Fruit fly (Drosophila melanogaster) whole organism, embryonic: Measurements from ENCODE around the gene CG10804.
A peak's percentile ranks its signal among the peaks of the same experiment; 100 is the strongest.

Source experiments
- Bgb ChIP-seq: fragments of 200-800 bp; sonication (Bioruptor generic); IDR thresholded peaks from 2 replicates; pipeline ENCODE4 v1.3.6; 2022; ENCODE audit warnings: missing biosample characterization, missing genetic modification characterization; ENCODE audit not compliant: partially characterized antibody
- CG10267 ChIP-seq: fragments of 200-800 bp; sonication (Bioruptor generic); optimal IDR thresholded peaks from 2 replicates; lab custom pipeline; 2018; ENCODE audit warnings: missing biosample characterization, mild to moderate bottlenecking, missing genetic modification characterization, moderate library complexity
- CG10431 ChIP-seq: fragments of 200-800 bp; sonication (Bioruptor generic); optimal IDR thresholded peaks from 3 replicates; lab custom pipeline; 2018; ENCODE audit warnings: missing biosample characterization, mild to moderate bottlenecking, missing genetic modification characterization
- CG11456 ChIP-seq: fragments of 200-800 bp; sonication (Bioruptor generic); IDR thresholded peaks from 3 replicates; pipeline ENCODE4 v1.3.6; 2022; ENCODE audit warnings: missing biosample characterization, missing genetic modification characterization
- CG11504 ChIP-seq: fragments of 200-800 bp; sonication (Bioruptor generic); optimal IDR thresholded peaks from 3 replicates; lab custom pipeline; 2019; ENCODE audit warnings: missing biosample characterization, mild to moderate bottlenecking, missing genetic modification characterization, moderate library complexity
- CG13123 ChIP-seq: fragments of 200-800 bp; sonication (Bioruptor generic); optimal IDR thresholded peaks from 2 replicates; lab custom pipeline; 2016; ENCODE audit warnings: missing biosample characterization, missing genetic modification characterization
- CG15011 ChIP-seq: fragments of 200-800 bp; sonication (Bioruptor generic); optimal IDR thresholded peaks from 3 replicates; lab custom pipeline; 2018; ENCODE audit warnings: missing biosample characterization, mild to moderate bottlenecking, missing genetic modification characterization
- CG1832 ChIP-seq: fragments of 200-800 bp; sonication (Bioruptor generic); optimal IDR thresholded peaks from 2 replicates; lab custom pipeline; 2017; ENCODE audit warnings: missing biosample characterization, mild to moderate bottlenecking, missing genetic modification characterization, inconsistent platforms
- CG2120 ChIP-seq: fragments of 200-800 bp; sonication (Bioruptor generic); optimal IDR thresholded peaks from 3 replicates; lab custom pipeline; 2016; ENCODE audit warnings: missing biosample characterization, missing genetic modification characterization
- CG2202 ChIP-seq: fragments of 200-800 bp; sonication (Bioruptor generic); optimal IDR thresholded peaks from 2 replicates; lab custom pipeline; 2018; ENCODE audit warnings: missing biosample characterization, mild to moderate bottlenecking, missing genetic modification characterization
- CG2875 ChIP-seq: fragments of 200-800 bp; sonication (Bioruptor generic); optimal IDR thresholded peaks from 2 replicates; lab custom pipeline; 2017; ENCODE audit warnings: missing biosample characterization, mild to moderate bottlenecking, missing genetic modification characterization, missing genetic modification reagents
- CG30431 ChIP-seq: fragments of 200-800 bp; sonication (Bioruptor generic); optimal IDR thresholded peaks from 2 replicates; lab custom pipeline; 2017; ENCODE audit warnings: missing biosample characterization, missing genetic modification characterization
- CG4360 ChIP-seq: fragments of 200-800 bp; sonication (Bioruptor generic); IDR thresholded peaks from 2 replicates; pipeline ENCODE4 v1.3.6; 2022; ENCODE audit warnings: missing biosample characterization, missing genetic modification characterization
- CG43689 ChIP-seq: fragments of 200-800 bp; sonication (Bioruptor generic); IDR thresholded peaks from 2 replicates; pipeline ENCODE4 v1.3.6; 2022; ENCODE audit warnings: missing biosample characterization, missing genetic modification characterization
- CG4404 ChIP-seq: fragments of 200-800 bp; sonication (Bioruptor generic); IDR thresholded peaks from 2 replicates; pipeline ENCODE4 v1.3.6; 2022; ENCODE audit warnings: missing biosample characterization, missing genetic modification characterization
- CG4707 ChIP-seq: fragments of 200-800 bp; sonication (Bioruptor generic); optimal IDR thresholded peaks from 2 replicates; lab custom pipeline; 2018; ENCODE audit warnings: missing biosample characterization, mild to moderate bottlenecking, missing genetic modification characterization, moderate library complexity
- CG4730 ChIP-seq: fragments of 200-800 bp; sonication (Bioruptor generic); IDR thresholded peaks from 2 replicates; pipeline ENCODE4 v1.3.6; 2022; ENCODE audit warnings: missing biosample characterization, missing genetic modification characterization
- CG5245 ChIP-seq: fragments of 200-800 bp; sonication (Bioruptor generic); optimal IDR thresholded peaks from 3 replicates; lab custom pipeline; 2016; ENCODE audit warnings: missing biosample characterization, missing genetic modification characterization
- CG6272 ChIP-seq: fragments of 200-800 bp; sonication (Bioruptor generic); IDR thresholded peaks from 2 replicates; pipeline ENCODE4 v1.3.6; 2022; ENCODE audit warnings: missing biosample characterization, missing genetic modification characterization
- CG6654 ChIP-seq: fragments of 200-800 bp; sonication (Bioruptor generic); optimal IDR thresholded peaks from 2 replicates; lab custom pipeline; 2017; ENCODE audit warnings: missing biosample characterization, mild to moderate bottlenecking, missing genetic modification characterization
- CG7556 ChIP-seq: fragments of 200-800 bp; sonication (Bioruptor generic); optimal IDR thresholded peaks from 2 replicates; lab custom pipeline; 2017; ENCODE audit warnings: missing biosample characterization, mild to moderate bottlenecking, missing genetic modification characterization
- CG7745 ChIP-seq: fragments of 200-800 bp; sonication (Bioruptor generic); optimal IDR thresholded peaks from 2 replicates; lab custom pipeline; 2018; ENCODE audit warnings: missing biosample characterization, mild to moderate bottlenecking, missing genetic modification characterization, moderate library complexity
- Camta ChIP-seq: fragments of 200-800 bp; sonication (Bioruptor generic); optimal IDR thresholded peaks from 2 replicates; lab custom pipeline; 2016; ENCODE audit warnings: missing biosample characterization, missing genetic modification characterization
- D ChIP-seq, 2 experiments: fragments of 200-800 bp in 1 of 2; fragments of >200 bp in 1 of 2; sonication (Bioruptor generic) in 1 of 2; optimal IDR thresholded peaks; 2 replicates in 1 of 2; 3 replicates in 1 of 2; lab custom pipeline; 2017; ENCODE audit warnings: mild to moderate bottlenecking in 1 of 2, missing biosample characterization in 1 of 2, missing genetic modification characterization in 1 of 2, missing genetic modification reagents in 1 of 2
- D19A ChIP-seq: fragments of 200-800 bp; optimal IDR thresholded peaks from 3 replicates; lab custom pipeline; 2019; ENCODE audit warnings: missing biosample characterization, mild to moderate bottlenecking, missing genetic modification characterization, moderate library complexity
- Dip2 ChIP-seq: fragments of 200-800 bp; sonication (Bioruptor generic); IDR thresholded peaks from 2 replicates; pipeline ENCODE4 v1.3.6; 2022; ENCODE audit warnings: missing biosample characterization, missing genetic modification characterization
- E2f2 ChIP-seq: fragments of 200-800 bp; sonication (Bioruptor generic); IDR thresholded peaks from 2 replicates; pipeline ENCODE4 v1.3.6; 2022; ENCODE audit warnings: missing biosample characterization, missing genetic modification characterization
- Ets97D ChIP-seq: fragments of 200-800 bp; sonication (Bioruptor generic); optimal IDR thresholded peaks from 3 replicates; lab custom pipeline; 2016; ENCODE audit warnings: missing biosample characterization, missing genetic modification characterization
- Hr51 ChIP-seq, 2 experiments: fragments of 200-800 bp; sonication (Bioruptor generic); optimal IDR thresholded peaks; 2 replicates in 1 of 2; 3 replicates in 1 of 2; lab custom pipeline; 2016 to 2018; ENCODE audit warnings: missing biosample characterization in 2 of 2, missing genetic modification characterization in 2 of 2, mild to moderate bottlenecking in 1 of 2, moderate library complexity in 1 of 2
- Hsf ChIP-seq: fragments of 200-800 bp; sonication (Bioruptor generic); optimal IDR thresholded peaks from 3 replicates; lab custom pipeline; 2016; ENCODE audit warnings: missing biosample characterization, missing genetic modification characterization
- Mad ChIP-seq: fragments of 200-800 bp; sonication (Bioruptor generic); optimal IDR thresholded peaks from 2 replicates; lab custom pipeline; 2016; ENCODE audit warnings: missing biosample characterization, missing genetic modification characterization
- NC2α ChIP-seq: fragments of 200-800 bp; sonication (Bioruptor generic); optimal IDR thresholded peaks from 2 replicates; lab custom pipeline; 2016; ENCODE audit warnings: missing biosample characterization, missing genetic modification characterization
- Nf-YA ChIP-seq: fragments of 200-800 bp; sonication (Bioruptor generic); IDR thresholded peaks from 2 replicates; pipeline ENCODE4 v1.3.6; 2022; ENCODE audit warnings: missing biosample characterization, missing genetic modification characterization
- Side ChIP-seq: fragments of 200-800 bp; sonication (Bioruptor generic); optimal IDR thresholded peaks from 2 replicates; lab custom pipeline; 2016; ENCODE audit warnings: missing biosample characterization, missing genetic modification characterization
- Sin3A ChIP-seq: fragments of >200 bp; optimal IDR thresholded peaks from 2 replicates; lab custom pipeline; 2018
- al ChIP-seq: fragments of 200-800 bp; sonication (Bioruptor generic); IDR thresholded peaks from 2 replicates; pipeline ENCODE4 v1.3.6; 2022; ENCODE audit warnings: missing biosample characterization, missing genetic modification characterization
- eve ChIP-seq, 2 experiments: fragments of >200 bp; optimal IDR thresholded peaks; 2 replicates each; lab custom pipeline; 2017; ENCODE audit warnings: missing biosample characterization in 2 of 2, missing genetic modification characterization in 2 of 2
- hbn ChIP-seq: fragments of 200-800 bp; sonication (Bioruptor generic); IDR thresholded peaks from 2 replicates; pipeline ENCODE4 v1.3.6; 2022; ENCODE audit warnings: missing biosample characterization, missing genetic modification characterization; ENCODE audit not compliant: partially characterized antibody
- inv ChIP-seq: fragments of 200-800 bp; sonication (Bioruptor generic); IDR thresholded peaks from 2 replicates; pipeline ENCODE4 v1.3.6; 2022; ENCODE audit warnings: missing biosample characterization, missing genetic modification characterization; ENCODE audit not compliant: partially characterized antibody
- kah ChIP-seq: fragments of 200-800 bp; sonication (Bioruptor generic); optimal IDR thresholded peaks from 2 replicates; lab custom pipeline; 2018; ENCODE audit warnings: missing biosample characterization, mild to moderate bottlenecking, missing genetic modification characterization
- kni ChIP-seq: fragments of 200-800 bp; sonication (Bioruptor generic); optimal IDR thresholded peaks from 3 replicates; lab custom pipeline; 2017; ENCODE audit warnings: mild to moderate bottlenecking, missing biosample characterization, missing genetic modification reagents, missing genetic modification characterization
- lbe ChIP-seq: fragments of 200-800 bp; sonication (Bioruptor generic); optimal IDR thresholded peaks from 2 replicates; lab custom pipeline; 2016; ENCODE audit warnings: missing biosample characterization, mild to moderate bottlenecking, missing genetic modification characterization
- maf-S ChIP-seq: fragments of 200-800 bp; sonication (Bioruptor generic); optimal IDR thresholded peaks from 2 replicates; lab custom pipeline; 2016; ENCODE audit warnings: missing biosample characterization, missing genetic modification characterization
- pita ChIP-seq: fragments of 200-800 bp; sonication (Bioruptor generic); optimal IDR thresholded peaks from 2 replicates; lab custom pipeline; 2017; ENCODE audit warnings: missing biosample characterization, mild to moderate bottlenecking, missing genetic modification characterization
- scrt ChIP-seq: fragments of 200-800 bp; sonication (Bioruptor generic); optimal IDR thresholded peaks from 2 replicates; lab custom pipeline; 2018; ENCODE audit warnings: missing biosample characterization, mild to moderate bottlenecking, missing genetic modification characterization, moderate library complexity
- sd ChIP-seq: fragments of 200-800 bp; sonication (Bioruptor generic); optimal IDR thresholded peaks from 3 replicates; lab custom pipeline; 2018; ENCODE audit warnings: missing biosample characterization, mild to moderate bottlenecking, missing genetic modification characterization, moderate library complexity
- so ChIP-seq: fragments of 200-800 bp; sonication (Bioruptor generic); IDR thresholded peaks from 3 replicates; pipeline ENCODE4 v1.3.6; 2022; ENCODE audit warnings: missing biosample characterization, missing genetic modification characterization
- tna ChIP-seq: fragments of 200-800 bp; sonication (Bioruptor generic); IDR thresholded peaks from 2 replicates; pipeline ENCODE4 v1.3.6; 2022; ENCODE audit warnings: missing biosample characterization, missing genetic modification characterization; ENCODE audit not compliant: partially characterized antibody
- trh ChIP-seq: fragments of 200-800 bp; sonication (Bioruptor generic); optimal IDR thresholded peaks from 2 replicates; lab custom pipeline; 2016; ENCODE audit warnings: missing biosample characterization, missing genetic modification characterization
- wor ChIP-seq: fragments of 200-800 bp; sonication (Bioruptor generic); IDR thresholded peaks from 2 replicates; pipeline ENCODE4 v1.3.6; 2022; ENCODE audit warnings: missing biosample characterization, missing genetic modification characterization
- zen ChIP-seq: fragments of 200-800 bp; sonication (Bioruptor generic); optimal IDR thresholded peaks from 3 replicates; lab custom pipeline; 2018; ENCODE audit warnings: missing biosample characterization, mild to moderate bottlenecking, missing genetic modification characterization, moderate library complexity

CG10804 gene

dm6 chrX:3431641-3432040, 50.5 kb downstream of the CG10804 start (continued):
- TF ChIP-seq CG4730 (peak; percentile 52), CG4707 (GFP tag; lab: Kevin White, UChicago) (no peak), CG30431 (GFP tag; lab: Kevin White, UChicago) (no peak), CG15011 (no peak), CG1832 (no peak), D (optimal IDR thresholded peaks at IDR 0.05; lab: Kevin White, UChicago) (no peak), D (GFP tag; optimal IDR thresholded peaks at IDR 0.05; lab: Kevin White, UChicago) (peak; percentile 12), kah (no peak), Sin3A (no peak), wor (GFP tag; lab: Robert Waterston, UW) (peak; percentile 72), CG2202 (tag; lab: Kevin White, UChicago) (no peak), CG2875 (GFP tag; lab: Kevin White, UChicago) (peak; percentile 27), zen (tag; lab: Kevin White, UChicago) (peak; percentile 30), CG43689 (GFP tag; lab: Robert Waterston, UW) (peak; percentile 38), so (GFP tag; lab: Robert Waterston, UW) (peak; percentile 73; the same call in 2 of the 3 replicates), maf-S (GFP tag; lab: Kevin White, UChicago) (peak; percentile 2), CG4360 (0 out of 2 replicates have a peak, but pooled peaks have one; percentile 27), CG13123 (peak; percentile 15), CG11456 (GFP tag; lab: Robert Waterston, UW) (peak; percentile 66; the same call in 2 of the 3 replicates), NC2α (no peak), scrt (GFP tag; lab: Kevin White, UChicago) (peak; percentile 2), eve (GFP tag; optimal IDR thresholded peaks at IDR 0.05; lab: Kevin White, UChicago) (peak in 1 of 2 experiments; percentile 60), Nf-YA (no peak), sd (peak; percentile 55), CG6654 (GFP tag; lab: Kevin White, UChicago) (no peak), Hsf (GFP tag; lab: Kevin White, UChicago) (peak; percentile 32), Dip2 (GFP tag; lab: Robert Waterston, UW) (no peak; the same call in 1 of the 2 replicates), E2f2 (GFP tag; lab: Robert Waterston, UW) (peak; percentile 55; the same call in 1 of the 2 replicates), CG2120 (GFP tag; lab: Kevin White, UChicago) (peak; percentile 67), CG10431 (no peak), Hr51 (GFP tag; optimal IDR thresholded peaks at IDR 0.05; lab: Kevin White, UChicago) (peak; percentile 12 to 87), CG5245 (GFP tag; lab: Kevin White, UChicago) (no peak), CG6272 (GFP tag; lab: Robert Waterston, UW) (peak; percentile 59), Ets97D (GFP tag; lab: Kevin White, UChicago) (no peak), D19A (tag; lab: Kevin White, UChicago) (peak; percentile 57), lbe (GFP tag; lab: Kevin White, UChicago) (no peak), CG4404 (GFP tag; lab: Robert Waterston, UW) (peak; percentile 67), Bgb (GFP tag; lab: Robert Waterston, UW) (no peak), Side (GFP tag; lab: Kevin White, UChicago) (no peak), Camta (GFP tag; lab: Kevin White, UChicago) (no peak), CG7556 (GFP tag; lab: Kevin White, UChicago) (peak; percentile 68), tna (GFP tag; lab: Robert Waterston, UW) (no peak), hbn (GFP tag; lab: Robert Waterston, UW) (no peak), CG10267 (peak; percentile 48), CG11504 (tag; lab: Kevin White, UChicago) (peak; percentile 81), trh (GFP tag; lab: Kevin White, UChicago) (peak; percentile 0), Mad (GFP tag; lab: Kevin White, UChicago) (no peak), kni (GFP tag; lab: Kevin White, UChicago) (no peak), inv (GFP tag; lab: Robert Waterston, UW) (no peak), al (GFP tag; lab: Robert Waterston, UW) (peak; percentile 76), CG7745 (tag; lab: Kevin White, UChicago) (no peak), pita (GFP tag; lab: Kevin White, UChicago) (no peak)
